Worm (Caenorhabditis elegans) whole organism, late embryonic: Measurements from ENCODE around the gene C46C11.3.

Source experiments
- lin-11 ChIP-seq: fragments of 200-800 bp; sonication (Bioruptor generic); optimal IDR thresholded peaks from 2 replicates; lab custom pipeline; 2018; ENCODE audit warnings: mild to moderate bottlenecking, missing genetic modification characterization, missing compliant biosample characterization
- rnt-1 ChIP-seq: sonication (generic microtip); optimal IDR thresholded peaks from 2 replicates; lab custom pipeline; 2016; ENCODE audit warnings: missing genetic modification characterization, missing compliant biosample characterization
- tbx-2 ChIP-seq: sonication (generic microtip); optimal IDR thresholded peaks from 2 replicates; lab custom pipeline; 2016; ENCODE audit warnings: missing genetic modification characterization, missing compliant biosample characterization
- unc-86 ChIP-seq: sonication (generic microtip); optimal IDR thresholded peaks from 2 replicates; lab custom pipeline; 2016; ENCODE audit warnings: missing genetic modification characterization, missing compliant biosample characterization

ce11 chrX:4619582-4619981 lies 2.5 kb upstream of the C46C11.3 start, which contains the start of gene pqn-65:
- TF ChIP-seq rnt-1: no peak
- TF ChIP-seq unc-86: no peak
- no peak for TF ChIP-seq tbx-2 (tag; lab: Kevin White, UChicago)
- no peak for TF ChIP-seq lin-11 (tag; lab: Kevin White, UChicago)
